Worm (Caenorhabditis elegans) whole organism, young adult: ENCODE data around the gene srg-65.

Experiments used
- C06A6.2 ChIP-seq: fragments of 200-800 bp; sonication (Bioruptor generic); conservative IDR thresholded peaks from 2 replicates; pipeline ENCODE4 v1.3.6; 2022; ENCODE audit warnings: missing genetic modification characterization, missing compliant biosample characterization
- C17E4.6 ChIP-seq: fragments of 200-800 bp; sonication (Bioruptor generic); IDR thresholded peaks from 2 replicates; pipeline ENCODE4 v1.3.6; 2022; ENCODE audit warnings: missing genetic modification reagents, missing genetic modification characterization, missing compliant biosample characterization
- F33H1.4 ChIP-seq: fragments of 200-800 bp; sonication (Bioruptor generic); IDR thresholded peaks from 2 replicates; pipeline ENCODE4 v1.3.6; 2022; ENCODE audit warnings: missing genetic modification reagents, missing genetic modification characterization, missing compliant biosample characterization
- F39B2.1 ChIP-seq: fragments of 200-800 bp; sonication (Bioruptor generic); IDR thresholded peaks from 2 replicates; pipeline ENCODE4 v1.3.6; 2022; ENCODE audit warnings: missing genetic modification reagents, missing genetic modification characterization, missing compliant biosample characterization
- F49E8.2 ChIP-seq: sonication (generic microtip); optimal IDR thresholded peaks from 3 replicates; lab custom pipeline; 2017; ENCODE audit warnings: missing genetic modification characterization, mild to moderate bottlenecking, missing compliant biosample characterization, antibody characterized with exemption, moderate library complexity; ENCODE audit not compliant: insufficient read depth
- F57C9.4 ChIP-seq: sonication (generic microtip); optimal IDR thresholded peaks from 2 replicates; lab custom pipeline; 2017; ENCODE audit warnings: mild to moderate bottlenecking, missing genetic modification characterization, missing compliant biosample characterization
- Y56A3A.18 ChIP-seq: fragments of 200-800 bp; sonication (Bioruptor generic); IDR thresholded peaks from 2 replicates; pipeline ENCODE4 v1.3.6; 2022; ENCODE audit warnings: missing genetic modification reagents, missing genetic modification characterization, missing compliant biosample characterization
- Y95B8A.8 ChIP-seq: fragments of 200-800 bp; sonication (Bioruptor generic); IDR thresholded peaks from 2 replicates; pipeline ENCODE4 v1.3.6; 2022; ENCODE audit warnings: missing genetic modification reagents, missing genetic modification characterization, missing compliant biosample characterization
- ama-1 ChIP-seq, 3 experiments: fragments of 150-350 bp in 1 of 3; sonication (generic microtip) in 2 of 3; optimal IDR thresholded peaks; 2 replicates each; lab custom pipeline; 2014 to 2018; ENCODE audit warnings: missing biosample characterization in 2 of 3, missing genetic modification characterization in 2 of 3, missing genetic modification reagents in 2 of 3
- aptf-3 ChIP-seq: fragments of 200-800 bp; sonication (Bioruptor generic); IDR thresholded peaks from 2 replicates; pipeline ENCODE4 v1.3.6; 2022; ENCODE audit warnings: missing genetic modification characterization, missing compliant biosample characterization
- atf-7 ChIP-seq: sonication (generic microtip); optimal IDR thresholded peaks from 2 replicates; lab custom pipeline; 2017; ENCODE audit warnings: mild to moderate bottlenecking, missing genetic modification characterization, missing compliant biosample characterization
- attf-5 ChIP-seq: fragments of 200-800 bp; sonication (Bioruptor generic); optimal IDR thresholded peaks from 2 replicates; lab custom pipeline; 2018; ENCODE audit warnings: mild to moderate bottlenecking, missing genetic modification characterization, missing compliant biosample characterization
- attf-6 ChIP-seq: fragments of 200-800 bp; sonication (Bioruptor generic); IDR thresholded peaks from 2 replicates; pipeline ENCODE4 v1.3.6; 2022; ENCODE audit warnings: missing genetic modification reagents, missing genetic modification characterization, missing compliant biosample characterization
- cebp-2 ChIP-seq: fragments of 200-800 bp; sonication (Bioruptor generic); IDR thresholded peaks from 2 replicates; pipeline ENCODE4 v1.3.6; 2022; ENCODE audit warnings: missing genetic modification characterization, missing compliant biosample characterization
- ceh-100 ChIP-seq: fragments of 200-800 bp; sonication (Bioruptor generic); IDR thresholded peaks from 2 replicates; pipeline ENCODE4 v1.3.6; 2022; ENCODE audit warnings: missing genetic modification reagents, missing genetic modification characterization, missing compliant biosample characterization
- ceh-58 ChIP-seq: fragments of 200-800 bp; sonication (Bioruptor generic); IDR thresholded peaks from 2 replicates; pipeline ENCODE4 v1.3.6; 2022; ENCODE audit warnings: missing genetic modification characterization, missing compliant biosample characterization
- ceh-79 ChIP-seq: sonication (generic microtip); optimal IDR thresholded peaks from 2 replicates; lab custom pipeline; 2017; ENCODE audit warnings: mild to moderate bottlenecking, missing genetic modification characterization, missing compliant biosample characterization
- chd-7 ChIP-seq: sonication (generic microtip); optimal IDR thresholded peaks from 2 replicates; lab custom pipeline; 2016; ENCODE audit warnings: mild to moderate bottlenecking, missing genetic modification characterization, moderate library complexity, missing compliant biosample characterization
- die-1 ChIP-seq: sonication (generic microtip); optimal IDR thresholded peaks from 2 replicates; lab custom pipeline; 2016; ENCODE audit warnings: missing genotype, mild to moderate bottlenecking, missing genetic modification characterization, missing compliant biosample characterization
- dpl-1 ChIP-seq: fragments of 150-350 bp; optimal IDR thresholded peaks from 2 replicates; lab custom pipeline; 2014; ENCODE audit warnings: missing biosample characterization, missing genetic modification reagents, missing genetic modification characterization
- egl-44 ChIP-seq: fragments of 200-800 bp; sonication (Bioruptor generic); IDR thresholded peaks from 2 replicates; pipeline ENCODE4 v1.3.6; 2022; ENCODE audit warnings: missing genetic modification reagents, missing genetic modification characterization, missing compliant biosample characterization
- egrh-3 ChIP-seq: fragments of 200-800 bp; sonication (Bioruptor generic); IDR thresholded peaks from 2 replicates; pipeline ENCODE4 v1.3.6; 2022; ENCODE audit warnings: missing genetic modification reagents, missing genetic modification characterization, missing compliant biosample characterization
- ets-4 ChIP-seq: fragments of 200-800 bp; sonication (Bioruptor generic); optimal IDR thresholded peaks from 2 replicates; lab custom pipeline; 2018; ENCODE audit warnings: mild to moderate bottlenecking, missing genetic modification characterization, missing compliant biosample characterization
- him-1 ChIP-seq: sonication (generic microtip); optimal IDR thresholded peaks from 2 replicates; lab custom pipeline; 2016; ENCODE audit warnings: missing genotype, missing genetic modification reagents, missing genetic modification characterization, missing compliant biosample characterization
- let-607 ChIP-seq, 2 experiments: fragments of 200-800 bp in 1 of 2; sonication (Bioruptor generic) in 1 of 2; sonication (generic microtip) in 1 of 2; optimal IDR thresholded peaks; 2 replicates each; lab custom pipeline; 2016 to 2018; ENCODE audit warnings: mild to moderate bottlenecking in 2 of 2, missing compliant biosample characterization in 2 of 2, missing genetic modification characterization in 2 of 2, moderate library complexity in 2 of 2, missing genotype in 1 of 2
- lin-26 ChIP-seq: fragments of 200-800 bp; sonication (Bioruptor generic); IDR thresholded peaks from 2 replicates; pipeline ENCODE4 v1.3.6; 2022; ENCODE audit warnings: missing genetic modification reagents, missing genetic modification characterization, missing compliant biosample characterization
- lin-54 ChIP-seq: fragments of 200-800 bp; sonication (Bioruptor generic); optimal IDR thresholded peaks from 2 replicates; lab custom pipeline; 2018; ENCODE audit warnings: mild to moderate bottlenecking, missing genetic modification characterization, missing compliant biosample characterization
- lsl-1 ChIP-seq: fragments of 200-800 bp; sonication (Bioruptor generic); optimal IDR thresholded peaks from 2 replicates; lab custom pipeline; 2018; ENCODE audit warnings: mild to moderate bottlenecking, missing genetic modification characterization, moderate library complexity, missing compliant biosample characterization
- madf-3 ChIP-seq: fragments of 200-800 bp; sonication (Bioruptor generic); IDR thresholded peaks from 2 replicates; pipeline ENCODE4 v1.3.6; 2022; ENCODE audit warnings: missing genetic modification reagents, missing genetic modification characterization, missing compliant biosample characterization
- madf-6 ChIP-seq: fragments of 200-800 bp; sonication (Bioruptor generic); IDR thresholded peaks from 2 replicates; pipeline ENCODE4 v1.3.6; 2022; ENCODE audit warnings: missing genetic modification reagents, missing genetic modification characterization, missing compliant biosample characterization
- mcd-1 ChIP-seq: fragments of 200-800 bp; sonication (Bioruptor generic); IDR thresholded peaks from 2 replicates; pipeline ENCODE4 v1.3.6; 2022; ENCODE audit warnings: missing genetic modification reagents, missing genetic modification characterization, missing compliant biosample characterization
- nfya-1 ChIP-seq: sonication (generic microtip); optimal IDR thresholded peaks from 2 replicates; lab custom pipeline; 2017; ENCODE audit warnings: antibody characterized with exemption, missing compliant biosample characterization, missing genetic modification characterization, borderline replicate concordance; ENCODE audit not compliant: insufficient read depth
- pbrm-1 ChIP-seq: fragments of 200-800 bp; sonication (Bioruptor generic); IDR thresholded peaks from 2 replicates; pipeline ENCODE4 v1.3.6; 2022; ENCODE audit warnings: missing genetic modification reagents, missing genetic modification characterization, missing compliant biosample characterization
- snpc-1.1 ChIP-seq: sonication (generic microtip); optimal IDR thresholded peaks from 2 replicates; lab custom pipeline; 2017; ENCODE audit warnings: missing genetic modification characterization, mild to moderate bottlenecking, missing compliant biosample characterization, antibody characterized with exemption, moderate library complexity, missing genotype, missing genetic modification reagents; ENCODE audit not compliant: insufficient read depth
- snpc-3.4 ChIP-seq: sonication (generic microtip); optimal IDR thresholded peaks from 2 replicates; lab custom pipeline; 2017; ENCODE audit warnings: missing genetic modification characterization, mild to moderate bottlenecking, missing compliant biosample characterization, antibody characterized with exemption, moderate library complexity, missing genotype, missing genetic modification reagents
- ztf-18 ChIP-seq: sonication (generic microtip); optimal IDR thresholded peaks from 2 replicates; lab custom pipeline; 2016; ENCODE audit warnings: missing genotype, mild to moderate bottlenecking, missing genetic modification characterization, missing compliant biosample characterization
- ztf-3 ChIP-seq: fragments of 200-800 bp; sonication (Bioruptor generic); optimal IDR thresholded peaks from 2 replicates; lab custom pipeline; 2018; ENCODE audit warnings: mild to moderate bottlenecking, missing genetic modification characterization, missing compliant biosample characterization

The srg-65 gene

ce11 chrV:5502701-5503100, 17.9 kb upstream of the srg-65 start (continued):
- TF ChIP-seq Y95B8A.8 (GFP tag; lab: Robert Waterston, UW) (0 out of 2 replicates have a peak, but pooled peaks have one; percentile 58), C17E4.6 (GFP tag; lab: Robert Waterston, UW) (no peak), ama-1 (optimal IDR thresholded peaks at IDR 0.05; lab: Kevin White, UChicago) (peak; percentile 86), ama-1 (GFP tag; optimal IDR thresholded peaks at IDR 0.05; lab: Kevin White, UChicago) (no peak), pbrm-1 (GFP tag; lab: Robert Waterston, UW) (peak; percentile 23; the same call in 1 of the 2 replicates), snpc-3.4 (tag; lab: Kevin White, UChicago) (peak; percentile 10), ztf-18 (tag; lab: Kevin White, UChicago) (peak; percentile 38), nfya-1 (tag; lab: Kevin White, UChicago) (no peak), cebp-2 (GFP tag; lab: Robert Waterston, UW) (0 out of 2 replicates have a peak, but pooled peaks have one; percentile 70), let-607 (tag; optimal IDR thresholded peaks at IDR 0.05; lab: Kevin White, UChicago) (peak in 1 of 2 experiments; percentile 28), Y56A3A.18 (GFP tag; lab: Robert Waterston, UW) (peak; percentile 36; the same call in 1 of the 2 replicates), die-1 (tag; lab: Kevin White, UChicago) (no peak), madf-3 (GFP tag; lab: Robert Waterston, UW) (peak; percentile 55; the same call in 1 of the 2 replicates), ceh-79 (peak; percentile 29), ets-4 (GFP tag; lab: Kevin White, UChicago) (no peak), lin-26 (GFP tag; lab: Robert Waterston, UW) (peak; percentile 46; the same call in 1 of the 2 replicates), F33H1.4 (0 out of 2 replicates have a peak, but pooled peaks have one; percentile 16), lin-54 (GFP tag; lab: Kevin White, UChicago) (peak; percentile 35), aptf-3 (GFP tag; lab: Robert Waterston, UW) (no peak), madf-6 (GFP tag; lab: Robert Waterston, UW) (peak; percentile 43; the same call in 1 of the 2 replicates), lsl-1 (GFP tag; lab: Kevin White, UChicago) (peak; percentile 12)

DNA sequence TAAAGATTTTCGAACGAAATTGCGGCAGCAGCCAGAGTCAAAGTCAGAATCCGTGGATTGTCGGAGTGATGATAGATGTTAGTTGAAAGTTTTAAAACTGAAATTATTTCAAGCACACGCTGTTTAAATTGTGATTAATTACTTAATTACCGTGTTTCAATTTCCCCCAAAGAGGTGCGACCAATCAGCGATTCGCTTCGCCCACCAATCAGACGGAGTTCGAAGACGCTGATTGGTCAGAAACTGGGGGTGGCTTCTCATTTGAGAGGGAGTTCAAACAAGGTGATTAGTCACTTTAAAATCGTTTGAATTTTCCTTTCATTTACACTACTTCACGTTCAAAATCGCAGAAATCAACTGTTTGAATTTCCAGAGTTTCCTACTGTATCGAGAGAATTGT, 14.7 kb upstream of the srg-65 start:
- TF ChIP-seq egrh-3 (GFP tag; lab: Robert Waterston, UW), result no peak
- no peak for TF ChIP-seq chd-7
- TF ChIP-seq atf-7 (tag; lab: Kevin White, UChicago), result no peak
- no peak for TF ChIP-seq him-1 (tag; lab: Kevin White, UChicago)
- TF ChIP-seq egl-44 (GFP tag; lab: Robert Waterston, UW), result no peak
- no peak for TF ChIP-seq C06A6.2 (GFP tag; lab: Robert Waterston, UW)
- no peak for TF ChIP-seq ceh-58 (GFP tag; lab: Robert Waterston, UW)
- no peak for TF ChIP-seq ztf-3
- no peak for TF ChIP-seq dpl-1 (GFP tag; lab: Kevin White, UChicago)
- TF ChIP-seq F57C9.4 (tag; lab: Kevin White, UChicago), result no peak
- TF ChIP-seq F39B2.1 (GFP tag; lab: Robert Waterston, UW), result no peak
- no peak for TF ChIP-seq F49E8.2 (tag; lab: Kevin White, UChicago)
- no peak for TF ChIP-seq ceh-100 (GFP tag; lab: Robert Waterston, UW)
- TF ChIP-seq mcd-1 (GFP tag; lab: Robert Waterston, UW), result no peak
- TF ChIP-seq attf-5 (GFP tag; lab: Kevin White, UChicago), result no peak
- TF ChIP-seq madf-6 (GFP tag; lab: Robert Waterston, UW), result no peak
- no peak for TF ChIP-seq snpc-1.1 (tag; lab: Kevin White, UChicago)
- TF ChIP-seq attf-6, result no peak
